Worm (Caenorhabditis elegans): ENCODE measurements around the gene C25F9.16.

DNA sequence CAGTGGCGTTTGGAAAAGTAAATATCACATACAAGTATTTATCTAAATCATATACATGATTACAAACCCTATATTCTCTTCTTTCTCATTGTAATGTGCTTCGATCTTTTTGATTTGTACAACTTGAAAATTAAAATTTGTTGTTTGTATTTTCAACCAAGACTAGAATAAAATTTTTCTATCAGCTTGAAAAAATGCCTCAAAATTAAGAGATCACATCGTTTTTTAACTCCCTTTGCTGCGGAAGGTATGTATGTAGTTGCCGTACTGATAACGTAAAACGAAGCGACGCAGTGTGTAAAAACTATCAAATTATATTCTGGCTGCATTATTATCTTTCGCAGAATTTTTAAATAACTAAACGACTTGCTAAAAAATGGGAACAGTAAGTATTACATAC lies 16.4 kb upstream of the C25F9.16 start, which contains the start of gene C25F9.15:
- no peak for TF ChIP-seq lin-1 (GFP tag; IDR thresholded peaks at IDR 0.05)
- no peak for TF ChIP-seq aly-2 (tag; optimal IDR thresholded peaks at IDR 0.05)
- peak; percentile 34 for TF ChIP-seq pqm-1 (tag; optimal IDR thresholded peaks at IDR 0.05)
